Worm (Caenorhabditis elegans) whole organism, early embryonic: ENCODE data around the gene gar-1.

ENCODE experiments used
- B0310.2 ChIP-seq: sonication (generic microtip); optimal IDR thresholded peaks from 2 replicates; lab custom pipeline; 2016; ENCODE audit warnings: mild to moderate bottlenecking, missing genetic modification characterization, missing compliant biosample characterization
- F13C5.2 ChIP-seq: sonication (generic microtip); optimal IDR thresholded peaks from 2 replicates; lab custom pipeline; 2017; ENCODE audit warnings: mild to moderate bottlenecking, missing genetic modification characterization, inconsistent platforms, missing compliant biosample characterization
- aly-1 ChIP-seq: sonication (generic microtip); optimal IDR thresholded peaks from 2 replicates; lab custom pipeline; 2016; ENCODE audit warnings: missing genetic modification characterization, missing compliant biosample characterization
- ama-1 ChIP-seq: fragments of 150-350 bp; optimal IDR thresholded peaks from 2 replicates; lab custom pipeline; 2014
- ceh-13 ChIP-seq: fragments of 200-800 bp; sonication (Bioruptor generic); optimal IDR thresholded peaks from 2 replicates; lab custom pipeline; 2018; ENCODE audit warnings: mild to moderate bottlenecking, missing genetic modification characterization, missing compliant biosample characterization
- ceh-36 ChIP-seq: sonication (generic microtip); optimal IDR thresholded peaks from 2 replicates; lab custom pipeline; 2016; ENCODE audit warnings: missing genetic modification characterization, inconsistent platforms, missing compliant biosample characterization
- ets-7 ChIP-seq: sonication (generic microtip); optimal IDR thresholded peaks from 2 replicates; lab custom pipeline; 2016; ENCODE audit warnings: missing genotype, missing genetic modification characterization, missing compliant biosample characterization
- flt-1 ChIP-seq: fragments of 200-800 bp; sonication (Bioruptor generic); IDR thresholded peaks from 2 replicates; pipeline ENCODE4 v1.3.6; 2022; ENCODE audit warnings: missing genetic modification characterization, missing compliant biosample characterization
- hmbx-1 ChIP-seq: sonication (generic microtip); optimal IDR thresholded peaks from 2 replicates; lab custom pipeline; 2016; ENCODE audit warnings: mild to moderate bottlenecking, missing genetic modification characterization, missing compliant biosample characterization
- hmg-4 ChIP-seq: fragments of 200-800 bp; sonication (Bioruptor generic); optimal IDR thresholded peaks from 2 replicates; lab custom pipeline; 2018; ENCODE audit warnings: mild to moderate bottlenecking, missing genetic modification characterization, missing compliant biosample characterization
- hnd-1 ChIP-seq: sonication (generic microtip); optimal IDR thresholded peaks from 2 replicates; lab custom pipeline; 2016; ENCODE audit warnings: missing genetic modification characterization, missing compliant biosample characterization
- pes-1 ChIP-seq: fragments of 200-800 bp; sonication (Bioruptor generic); IDR thresholded peaks from 2 replicates; pipeline ENCODE4 v1.3.6; 2022; ENCODE audit warnings: missing genetic modification reagents, missing genetic modification characterization, missing compliant biosample characterization
- scrt-1 ChIP-seq: fragments of 200-800 bp; sonication (Bioruptor generic); IDR thresholded peaks from 2 replicates; pipeline ENCODE4 v1.3.6; 2022; ENCODE audit warnings: missing genetic modification characterization, missing compliant biosample characterization
- sea-1 ChIP-seq: fragments of 200-800 bp; sonication (Bioruptor generic); conservative IDR thresholded peaks from 2 replicates; pipeline ENCODE4 v1.3.6; 2022; ENCODE audit warnings: missing genetic modification characterization, missing compliant biosample characterization
- tbx-11 ChIP-seq: fragments of 200-800 bp; sonication (Bioruptor generic); IDR thresholded peaks from 2 replicates; pipeline ENCODE4 v1.3.6; 2022; ENCODE audit warnings: missing genetic modification characterization, missing compliant biosample characterization
- tbx-37 ChIP-seq: fragments of 200-800 bp; sonication (Bioruptor generic); conservative IDR thresholded peaks from 2 replicates; pipeline ENCODE4 v1.3.6; 2022; ENCODE audit warnings: missing genetic modification reagents, missing genetic modification characterization, missing compliant biosample characterization
- tra-4 ChIP-seq: sonication (generic microtip); optimal IDR thresholded peaks from 2 replicates; lab custom pipeline; 2017; ENCODE audit warnings: missing genetic modification characterization, missing compliant biosample characterization

Gene gar-1

ce11 chrX:6519473-6519872 lies 34.8 kb upstream of the gar-1 start:
- TF ChIP-seq flt-1 (GFP tag; lab: Robert Waterston, UW) (no peak), ama-1 (no peak), ceh-13 (GFP tag; lab: Kevin White, UChicago) (no peak), pes-1 (GFP tag; lab: Robert Waterston, UW) (no peak), F13C5.2 (no peak), B0310.2 (tag; lab: Kevin White, UChicago) (no peak), ceh-36 (tag; lab: Kevin White, UChicago) (no peak), tbx-11 (GFP tag; lab: Robert Waterston, UW) (no peak), tbx-37 (GFP tag; lab: Robert Waterston, UW) (no peak)

ce11 chrX:6518537-6518936 lies 33.9 kb upstream of the gar-1 start, which contains the start of gene ets-4:
Gene ets-4, plus strand, starts transcription at chrX:6518883.
- TF ChIP-seq hnd-1 (tag; lab: Kevin White, UChicago) (no peak), ceh-13 (GFP tag; lab: Kevin White, UChicago) (no peak), pes-1 (GFP tag; lab: Robert Waterston, UW) (no peak), ceh-36 (tag; lab: Kevin White, UChicago) (no peak), ets-7 (tag; lab: Kevin White, UChicago) (no peak), flt-1 (GFP tag; lab: Robert Waterston, UW) (no peak), hmbx-1 (tag; lab: Kevin White, UChicago) (no peak), tbx-11 (GFP tag; lab: Robert Waterston, UW) (no peak), ama-1 (no peak), tbx-37 (GFP tag; lab: Robert Waterston, UW) (no peak), F13C5.2 (no peak), scrt-1 (GFP tag; lab: Robert Waterston, UW) (no peak), hmg-4 (GFP tag; lab: Kevin White, UChicago) (no peak), sea-1 (GFP tag; lab: Robert Waterston, UW) (no peak), B0310.2 (tag; lab: Kevin White, UChicago) (no peak), tra-4 (tag; lab: Kevin White, UChicago) (no peak), aly-1 (tag; lab: Kevin White, UChicago) (no peak)

ce11 chrX:6517025-6517770 lies 32.5 kb upstream of the gar-1 start:
- TF ChIP-seq F13C5.2 (no peak), ceh-36 (tag; lab: Kevin White, UChicago) (no peak), ama-1 (no peak), B0310.2 (tag; lab: Kevin White, UChicago) (no peak)

ce11 chrX:6515267-6515666 lies 30.6 kb upstream of the gar-1 start:
- no peak for TF ChIP-seq sea-1 (GFP tag; lab: Robert Waterston, UW)
- no peak for TF ChIP-seq pes-1 (GFP tag; lab: Robert Waterston, UW)
- no peak for TF ChIP-seq tbx-37 (GFP tag; lab: Robert Waterston, UW)
- TF ChIP-seq aly-1 (tag; lab: Kevin White, UChicago), result no peak
- no peak for TF ChIP-seq hnd-1 (tag; lab: Kevin White, UChicago)
- no peak for TF ChIP-seq ceh-36 (tag; lab: Kevin White, UChicago)
- no peak for TF ChIP-seq hmbx-1 (tag; lab: Kevin White, UChicago)
- TF ChIP-seq F13C5.2, result no peak
- TF ChIP-seq tra-4 (tag; lab: Kevin White, UChicago), result no peak
- TF ChIP-seq ama-1, result no peak
- TF ChIP-seq hmg-4 (GFP tag; lab: Kevin White, UChicago), result no peak
- TF ChIP-seq flt-1 (GFP tag; lab: Robert Waterston, UW), result no peak
- TF ChIP-seq B0310.2 (tag; lab: Kevin White, UChicago), result no peak
- TF ChIP-seq scrt-1 (GFP tag; lab: Robert Waterston, UW), result no peak
- TF ChIP-seq tbx-11 (GFP tag; lab: Robert Waterston, UW), result no peak
- TF ChIP-seq ceh-13 (GFP tag; lab: Kevin White, UChicago), result no peak
- TF ChIP-seq ets-7 (tag; lab: Kevin White, UChicago), result no peak

- TF ChIP-seq ceh-13 (GFP tag; lab: Kevin White, UChicago), result no peak
- TF ChIP-seq pes-1 (GFP tag; lab: Robert Waterston, UW), result no peak
- no peak for TF ChIP-seq scrt-1 (GFP tag; lab: Robert Waterston, UW)
- no peak for TF ChIP-seq tbx-11 (GFP tag; lab: Robert Waterston, UW)
- no peak for TF ChIP-seq aly-1 (tag; lab: Kevin White, UChicago)
- TF ChIP-seq hmg-4 (GFP tag; lab: Kevin White, UChicago), result no peak
- TF ChIP-seq sea-1 (GFP tag; lab: Robert Waterston, UW), result no peak
- TF ChIP-seq hnd-1 (tag; lab: Kevin White, UChicago), result no peak
- TF ChIP-seq F13C5.2, result no peak
- TF ChIP-seq tra-4 (tag; lab: Kevin White, UChicago), result no peak
- TF ChIP-seq ceh-36 (tag; lab: Kevin White, UChicago), result no peak
- no peak for TF ChIP-seq ama-1
These were observed 29.8 kb upstream of the gar-1 start for ce11 chrX:6514466-6514865.

ce11 chrX:6511985-6512384 lies 27.3 kb upstream of the gar-1 start, which contains the start of gene ttr-35:
Gene ttr-35, plus strand, starts transcription at chrX:6512285.
- no peak for TF ChIP-seq tra-4 (tag; lab: Kevin White, UChicago)
- no peak for TF ChIP-seq tbx-37 (GFP tag; lab: Robert Waterston, UW)
- TF ChIP-seq hnd-1 (tag; lab: Kevin White, UChicago), result no peak

ce11 chrX:6510627-6511026 lies 25.9 kb upstream of the gar-1 start, which contains the start of gene ttr-36:
Gene ttr-36, plus strand, starts transcription at chrX:6510927.
- TF ChIP-seq tbx-37 (GFP tag; lab: Robert Waterston, UW) (no peak), flt-1 (GFP tag; lab: Robert Waterston, UW) (no peak), tbx-11 (GFP tag; lab: Robert Waterston, UW) (no peak), pes-1 (GFP tag; lab: Robert Waterston, UW) (no peak), hmg-4 (GFP tag; lab: Kevin White, UChicago) (no peak), ama-1 (no peak), aly-1 (tag; lab: Kevin White, UChicago) (no peak), scrt-1 (GFP tag; lab: Robert Waterston, UW) (no peak), tra-4 (tag; lab: Kevin White, UChicago) (no peak), hnd-1 (tag; lab: Kevin White, UChicago) (no peak), hmbx-1 (tag; lab: Kevin White, UChicago) (no peak), ets-7 (tag; lab: Kevin White, UChicago) (no peak), ceh-36 (tag; lab: Kevin White, UChicago) (no peak), sea-1 (GFP tag; lab: Robert Waterston, UW) (no peak), B0310.2 (tag; lab: Kevin White, UChicago) (no peak), ceh-13 (GFP tag; lab: Kevin White, UChicago) (no peak), F13C5.2 (no peak)
